Fruit fly (Drosophila melanogaster) whole organism: ENCODE results near the gene CG43049.

Experiments
- CG8478 ChIP-seq: fragments of >200 bp; optimal IDR thresholded peaks from 2 replicates; lab custom pipeline; 2018; ENCODE audit warnings: inconsistent platforms
- EcR ChIP-seq, 2 experiments: fragments of >200 bp; optimal IDR thresholded peaks; 2 replicates each; lab custom pipeline; 2017; ENCODE audit warnings: missing biosample characterization in 2 of 2, missing genetic modification characterization in 2 of 2, missing genetic modification reagents in 2 of 2

dm6 chr3L:18946956-18947355 lies 22.1 kb downstream of the CG43049 start:
- no peak for TF ChIP-seq EcR (GFP tag; optimal IDR thresholded peaks at IDR 0.05; lab: Kevin White, UChicago)
- TF ChIP-seq CG8478 (lab: Kevin White, UChicago) = no peak
